Worm (Caenorhabditis elegans): ENCODE measurements around the gene daf-11.

daf-11 gene

DNA sequence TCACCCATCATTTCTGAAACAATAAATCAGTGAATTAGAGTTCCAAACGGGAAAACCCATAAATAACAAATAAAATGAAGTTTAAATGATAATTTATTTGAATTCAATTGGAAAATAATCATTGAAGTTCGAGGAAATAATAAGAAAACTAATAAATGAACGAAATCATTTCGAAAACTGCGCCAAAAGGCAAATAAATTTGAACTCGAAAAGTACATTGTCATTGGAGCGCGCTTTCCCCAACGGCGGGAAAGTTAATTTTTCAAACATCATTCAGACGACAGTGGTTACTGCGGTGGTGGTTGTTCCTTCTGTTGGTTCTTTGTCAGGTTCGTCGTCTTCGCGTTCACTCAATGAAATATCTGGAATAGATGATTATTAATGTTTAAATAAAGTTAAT is 7.6 kb upstream of the daf-11 start, which contains the start of gene npp-22:
Gene npp-22 (minus strand): TSS at position 13 of the 400 bp plus-strand sequence.
- no peak for TF ChIP-seq unc-62 (GFP tag; optimal IDR thresholded peaks at IDR 0.05)

DNA sequence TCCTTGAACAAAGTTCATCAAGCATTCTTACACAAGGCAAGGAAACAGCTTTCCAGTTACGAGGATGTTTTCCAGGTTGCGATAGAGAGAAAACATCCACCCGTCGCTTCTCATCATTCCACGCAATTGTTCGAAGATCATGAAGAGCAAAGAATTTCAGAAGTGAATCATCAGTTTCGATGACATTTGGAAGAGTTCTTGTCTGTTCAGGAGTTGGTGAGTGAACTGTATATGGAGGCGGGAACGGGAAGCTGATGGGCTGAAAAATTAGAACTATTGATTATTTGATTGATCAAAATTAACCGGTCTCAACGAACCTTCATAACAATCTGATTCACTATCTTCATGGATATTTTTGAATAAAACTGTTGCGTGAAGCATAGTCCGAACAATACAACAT is 6.2 kb upstream of the daf-11 start:
- TF ChIP-seq unc-62 (GFP tag; optimal IDR thresholded peaks at IDR 0.05): no peak

ce11 chrV:11730060-11730459 is 4.2 kb upstream of the daf-11 start, which contains the start of gene rhr-2:
rhr-2 (minus strand) TSS chrV:11730160.
- no peak for TF ChIP-seq unc-62 (GFP tag; optimal IDR thresholded peaks at IDR 0.05)

DNA sequence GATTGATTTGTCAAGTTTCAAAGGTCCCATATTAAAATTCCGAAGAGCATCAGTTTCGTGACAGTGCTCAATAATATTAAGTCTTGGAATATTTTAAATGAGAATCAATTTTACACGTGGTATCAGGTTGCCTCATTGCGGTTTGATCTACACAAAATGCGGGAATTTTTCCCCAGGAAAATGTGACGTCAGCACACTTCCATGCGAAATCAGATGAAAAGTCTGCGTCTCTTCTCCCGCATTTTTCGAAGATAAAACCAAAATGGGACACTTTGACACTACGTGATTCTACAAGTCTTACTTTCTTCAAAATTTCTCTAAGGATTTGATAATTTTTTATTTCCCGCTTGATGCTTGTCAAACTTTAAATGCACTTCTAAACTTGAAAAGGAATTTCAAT is 3.0 kb downstream of the daf-11 start:
- TF ChIP-seq unc-62 (GFP tag; optimal IDR thresholded peaks at IDR 0.05): no peak

DNA sequence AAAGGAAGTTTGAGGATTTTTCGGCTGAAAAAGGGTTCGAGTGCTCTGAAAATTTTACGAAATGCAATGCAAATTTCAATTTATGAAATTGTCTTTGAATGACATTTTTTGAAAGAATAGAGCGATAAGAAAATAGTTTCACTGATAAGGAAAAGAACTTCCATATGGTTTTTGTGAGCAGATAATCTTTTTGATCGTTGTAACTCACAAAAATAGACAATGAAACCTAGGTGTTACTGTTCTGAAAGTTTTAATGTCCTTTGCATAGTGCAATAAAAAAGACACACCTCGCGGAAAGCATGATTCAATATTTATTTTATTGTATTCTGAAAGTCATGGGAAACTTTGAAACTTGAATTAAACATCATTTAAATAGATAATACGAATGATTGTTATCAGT is 8.9 kb downstream of the daf-11 start:
- no peak for TF ChIP-seq unc-62 (GFP tag; optimal IDR thresholded peaks at IDR 0.05)

DNA sequence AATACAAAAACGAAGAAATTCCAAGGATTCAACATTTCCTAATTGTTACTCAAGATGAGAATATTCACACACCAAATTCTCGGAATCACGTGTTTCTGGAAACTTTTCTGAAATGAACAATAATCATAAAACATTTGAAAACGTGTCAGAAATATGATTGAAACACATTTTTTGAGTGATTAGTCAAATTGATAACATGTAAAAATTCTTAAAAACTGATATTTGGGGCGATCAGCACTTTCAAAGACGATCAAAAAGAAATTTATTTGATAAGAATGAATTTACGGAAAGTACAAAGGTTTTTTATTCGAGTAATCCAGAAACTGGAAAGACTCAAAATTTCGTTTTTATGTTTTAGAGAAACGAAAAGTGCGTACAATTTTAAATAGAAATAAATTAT is 10.1 kb downstream of the daf-11 start, which contains the start of gene tre-3:
Gene tre-3 (minus strand): TSS at position 107 of the 400 bp plus-strand sequence.
- no peak for TF ChIP-seq unc-62 (GFP tag; optimal IDR thresholded peaks at IDR 0.05)

DNA sequence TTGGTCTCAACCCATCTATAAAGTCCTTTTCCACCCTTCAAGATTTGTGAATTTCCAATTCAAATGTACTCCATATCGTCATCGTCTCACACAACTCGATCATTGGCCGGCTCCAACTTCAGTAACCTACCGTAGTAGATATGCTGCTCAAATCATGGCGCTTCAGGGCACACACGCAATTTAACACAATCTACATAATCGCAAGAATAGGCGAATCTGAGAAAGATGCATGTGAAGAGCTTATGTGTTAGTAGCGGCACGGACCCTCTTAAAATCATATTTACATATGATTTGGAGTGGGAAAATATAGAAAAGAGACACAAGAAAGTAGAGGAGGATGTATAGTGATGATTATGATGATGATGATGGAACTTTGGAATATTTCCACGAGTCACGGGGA is 14.1 kb downstream of the daf-11 start:
- TF ChIP-seq unc-62 (GFP tag; optimal IDR thresholded peaks at IDR 0.05): no peak

DNA sequence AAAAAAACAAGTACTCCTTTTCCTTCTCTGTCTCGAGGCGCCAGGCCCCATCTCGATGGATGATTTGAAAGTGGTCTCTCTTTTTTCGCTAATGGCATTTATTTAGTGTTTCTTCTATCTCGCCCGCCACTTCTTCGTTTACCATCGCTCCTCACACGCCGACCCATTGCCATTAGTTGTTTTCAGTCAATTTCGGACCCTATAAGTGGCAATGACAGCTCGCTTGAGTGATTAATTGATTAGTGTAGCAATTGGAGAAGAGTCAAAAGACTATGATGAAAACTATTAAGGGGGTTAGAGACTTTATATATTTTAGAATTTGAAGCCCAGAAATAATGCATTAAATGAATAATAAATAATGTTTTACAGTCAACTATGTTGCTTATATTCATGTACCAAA is 19.5 kb downstream of the daf-11 start:
- no peak for TF ChIP-seq unc-62 (GFP tag; optimal IDR thresholded peaks at IDR 0.05)

ce11 chrV:11705399-11705798 is 20.5 kb downstream of the daf-11 start, which contains the start of gene ceh-32:
ceh-32 (minus strand) TSS chrV:11705400.
- TF ChIP-seq unc-62 (GFP tag; optimal IDR thresholded peaks at IDR 0.05): no peak

DNA sequence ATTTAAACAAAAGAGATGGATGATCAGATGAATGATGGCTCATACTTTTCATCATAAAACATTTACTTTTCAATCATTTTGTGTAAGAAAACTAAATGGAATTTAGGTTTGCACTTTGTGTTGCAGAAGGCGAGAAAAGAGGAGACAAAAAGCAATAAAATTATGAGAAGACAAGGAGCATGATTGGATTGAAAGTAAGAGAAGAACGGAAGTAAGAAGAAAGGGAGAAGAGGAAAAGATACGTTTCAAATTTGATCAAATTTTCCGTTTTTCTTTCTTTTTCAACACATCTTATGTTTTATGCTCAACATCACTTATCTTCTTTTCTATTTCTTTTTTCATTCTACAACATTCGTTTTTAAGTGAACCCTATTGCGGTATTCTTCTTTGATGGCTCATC is 21.2 kb downstream of the daf-11 start:
- TF ChIP-seq unc-62 (GFP tag; optimal IDR thresholded peaks at IDR 0.05): no peak

ce11 chrV:11697482-11697881 is 28.4 kb downstream of the daf-11 start:
- TF ChIP-seq unc-62 (GFP tag; optimal IDR thresholded peaks at IDR 0.05): no peak

ce11 chrV:11695597-11695996 is 30.3 kb downstream of the daf-11 start, which contains the start of gene W05E10.5:
W05E10.5 (minus strand) TSS chrV:11695697.
- TF ChIP-seq unc-62 (GFP tag; optimal IDR thresholded peaks at IDR 0.05): no peak

- no peak for TF ChIP-seq unc-62 (GFP tag; optimal IDR thresholded peaks at IDR 0.05)
These were observed 34.3 kb downstream of the daf-11 start, which contains the start of gene W05E10.1 for ce11 chrV:11691553-11691952. W05E10.1 (minus strand) TSS chrV:11691691.

ce11 chrV:11686877-11687276 is 39.0 kb downstream of the daf-11 start, which contains the start of gene W05E10.2:
W05E10.2 (plus strand) TSS chrV:11687177.
- no peak for TF ChIP-seq unc-62 (GFP tag; optimal IDR thresholded peaks at IDR 0.05)

ce11 chrV:11682858-11683257 is 43.0 kb downstream of the daf-11 start:
- no peak for TF ChIP-seq unc-62 (GFP tag; optimal IDR thresholded peaks at IDR 0.05)

DNA sequence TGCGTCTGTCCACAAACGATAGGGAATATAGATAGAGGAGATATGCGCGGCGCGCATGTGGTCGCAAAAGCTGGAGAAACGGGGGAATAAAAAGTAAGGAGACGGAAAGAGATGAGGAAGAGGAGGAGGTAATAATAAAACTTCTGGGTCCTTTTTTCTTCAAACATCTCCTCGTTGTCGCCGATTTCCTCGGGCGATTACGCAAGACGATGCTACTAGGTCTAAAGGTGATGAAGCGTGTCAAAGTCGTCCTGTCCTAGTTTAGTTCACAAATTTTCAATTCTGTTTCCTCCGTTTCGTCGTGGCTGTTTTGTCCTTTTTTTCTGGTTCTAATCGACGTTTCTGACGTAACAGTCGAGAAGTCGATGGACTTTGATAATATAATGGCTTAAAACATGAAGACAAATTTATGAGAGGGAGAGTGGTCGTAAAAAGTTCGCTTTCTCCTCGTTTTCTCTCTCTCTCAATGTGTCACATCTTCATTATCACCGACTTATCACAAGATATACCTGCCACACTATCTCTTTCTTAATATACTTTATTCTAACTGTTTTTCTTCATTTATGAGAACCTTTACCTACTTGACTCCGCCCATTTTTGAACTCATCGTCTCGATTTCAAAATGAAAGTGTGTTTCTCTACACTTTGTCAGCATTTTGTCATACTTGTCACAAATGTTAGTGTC is 45.2 kb downstream of the daf-11 start:
- no peak for TF ChIP-seq unc-62 (GFP tag; optimal IDR thresholded peaks at IDR 0.05)

DNA sequence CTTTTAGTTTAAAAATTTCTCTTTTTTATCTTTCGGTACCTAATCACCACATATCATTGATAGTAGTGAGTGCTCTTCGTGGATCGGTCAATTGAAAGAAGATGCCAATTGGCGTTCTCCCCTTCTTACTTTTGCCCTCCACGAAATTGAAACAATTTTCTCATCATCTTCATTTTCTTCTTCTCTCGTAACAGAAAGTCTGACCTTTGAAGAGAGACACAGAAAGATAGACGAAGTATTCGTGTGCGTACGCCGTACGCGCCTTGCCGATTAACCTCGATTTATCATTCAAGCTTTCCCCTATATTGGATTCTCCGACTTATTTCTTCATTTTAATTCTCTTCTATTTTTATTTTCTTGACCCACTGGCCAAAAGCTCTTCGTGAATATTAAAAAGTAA is 48.4 kb downstream of the daf-11 start:
- no peak for TF ChIP-seq unc-62 (GFP tag; optimal IDR thresholded peaks at IDR 0.05)
